Worm (Caenorhabditis elegans) whole organism, L1 larva: ENCODE measurements around the gene Y57G7A.5.
"Not testable (repeated sequence)": the region's sequence is repeated elsewhere in the genome, so short reads cannot be mapped to it uniquely, and the experiment has no call there.

Experiments used
- C04F5.9 ChIP-seq: sonication (generic microtip); optimal IDR thresholded peaks from 2 replicates; lab custom pipeline; 2016; ENCODE audit warnings: missing genetic modification characterization, missing compliant biosample characterization
- C34B4.2 ChIP-seq: sonication (generic microtip); optimal IDR thresholded peaks from 2 replicates; lab custom pipeline; 2017; ENCODE audit warnings: mild to moderate bottlenecking, missing genetic modification characterization, missing compliant biosample characterization
- F16B12.6 ChIP-seq: fragments of 150-350 bp; optimal IDR thresholded peaks from 2 replicates; lab custom pipeline; 2014; ENCODE audit warnings: missing biosample characterization, missing genetic modification characterization
- Y116A8C.19 ChIP-seq: sonication (generic microtip); optimal IDR thresholded peaks from 2 replicates; lab custom pipeline; 2016; ENCODE audit warnings: missing compliant biosample characterization, missing genetic modification characterization, borderline replicate concordance
- aha-1 ChIP-seq: fragments of 150-350 bp; optimal IDR thresholded peaks from 2 replicates; lab custom pipeline; 2014; ENCODE audit warnings: missing biosample characterization, missing genetic modification characterization
- ceh-63 ChIP-seq: fragments of 200-800 bp; sonication (Bioruptor generic); optimal IDR thresholded peaks from 2 replicates; lab custom pipeline; 2018; ENCODE audit warnings: mild to moderate bottlenecking, missing genetic modification characterization, missing compliant biosample characterization
- ceh-90 ChIP-seq: sonication (generic microtip); optimal IDR thresholded peaks from 2 replicates; lab custom pipeline; 2016; ENCODE audit warnings: missing genetic modification characterization, missing compliant biosample characterization
- dsc-1 ChIP-seq: sonication (generic microtip); optimal IDR thresholded peaks from 2 replicates; lab custom pipeline; 2016; ENCODE audit warnings: mild to moderate bottlenecking, missing genetic modification characterization, missing compliant biosample characterization
- egl-13 ChIP-seq: sonication (generic microtip); optimal IDR thresholded peaks from 2 replicates; lab custom pipeline; 2016; ENCODE audit warnings: missing genotype, missing genetic modification reagents, missing genetic modification characterization, missing compliant biosample characterization
- egl-27 ChIP-seq, 2 experiments: fragments of 150-350 bp in 1 of 2; sonication (generic microtip); optimal IDR thresholded peaks; 3 replicates each; lab custom pipeline; 2017 to 2018; ENCODE audit warnings: missing biosample characterization in 2 of 2, missing genetic modification characterization in 2 of 2, missing genetic modification reagents in 2 of 2
- elt-2 ChIP-seq: sonication (generic microtip); optimal IDR thresholded peaks from 2 replicates; lab custom pipeline; 2016; ENCODE audit warnings: missing genetic modification characterization, mild to moderate bottlenecking, inconsistent platforms, missing compliant biosample characterization, missing genetic modification reagents
- fkh-4 ChIP-seq: sonication (generic microtip); optimal IDR thresholded peaks from 2 replicates; lab custom pipeline; 2016; ENCODE audit warnings: missing compliant biosample characterization, missing genetic modification characterization, borderline replicate concordance
- fkh-8 ChIP-seq: sonication (generic microtip); optimal IDR thresholded peaks from 2 replicates; lab custom pipeline; 2016; ENCODE audit warnings: mild to moderate bottlenecking, missing genetic modification characterization, missing compliant biosample characterization
- grh-1 ChIP-seq: fragments of 200-800 bp; sonication (Bioruptor generic); IDR thresholded peaks from 2 replicates; pipeline ENCODE4 v1.3.6; 2022; ENCODE audit warnings: missing genetic modification reagents, missing genetic modification characterization, missing compliant biosample characterization
- hlh-17 ChIP-seq: fragments of 200-800 bp; sonication (Bioruptor generic); optimal IDR thresholded peaks from 2 replicates; lab custom pipeline; 2018; ENCODE audit warnings: missing genetic modification characterization, mild to moderate bottlenecking, missing compliant biosample characterization, moderate library complexity, borderline replicate concordance
- isw-1 ChIP-seq: fragments of 200-800 bp; sonication (Bioruptor generic); IDR thresholded peaks from 2 replicates; pipeline ENCODE4 v1.3.6; 2022; ENCODE audit warnings: missing genetic modification characterization, missing compliant biosample characterization
- lin-15B ChIP-seq: fragments of 150-350 bp; sonication (generic microtip); optimal IDR thresholded peaks from 3 replicates; lab custom pipeline; 2014; ENCODE audit warnings: missing biosample characterization, missing genetic modification characterization
- lin-35 ChIP-seq, 2 experiments: fragments of 150-350 bp; optimal IDR thresholded peaks; 2 replicates each; lab custom pipeline; 2014; ENCODE audit warnings: missing biosample characterization in 2 of 2, missing genetic modification characterization in 2 of 2, missing genetic modification reagents in 2 of 2
- mab-9 ChIP-seq: fragments of 200-800 bp; sonication (Bioruptor generic); IDR thresholded peaks from 2 replicates; pipeline ENCODE4 v1.3.6; 2022; ENCODE audit warnings: missing genetic modification reagents, missing genetic modification characterization, missing compliant biosample characterization
- nhr-19 ChIP-seq: fragments of 200-800 bp; sonication (Bioruptor generic); conservative IDR thresholded peaks from 2 replicates; pipeline ENCODE4 v1.3.6; 2022; ENCODE audit warnings: missing genetic modification characterization, missing compliant biosample characterization
- nhr-237 ChIP-seq: fragments of 150-350 bp; optimal IDR thresholded peaks from 2 replicates; lab custom pipeline; 2014; ENCODE audit warnings: missing biosample characterization, missing genetic modification characterization
- nhr-47 ChIP-seq: sonication (generic microtip); optimal IDR thresholded peaks from 2 replicates; lab custom pipeline; 2016; ENCODE audit warnings: mild to moderate bottlenecking, missing genetic modification characterization, moderate library complexity, missing compliant biosample characterization
- nhr-76 ChIP-seq: sonication (generic microtip); optimal IDR thresholded peaks from 2 replicates; lab custom pipeline; 2017; ENCODE audit warnings: missing biosample characterization, missing genetic modification characterization
- pag-3 ChIP-seq: sonication (generic microtip); optimal IDR thresholded peaks from 2 replicates; lab custom pipeline; 2017; ENCODE audit warnings: missing genetic modification characterization, mild to moderate bottlenecking, missing compliant biosample characterization, antibody characterized with exemption, borderline replicate concordance; ENCODE audit not compliant: insufficient read depth
- pqm-1 ChIP-seq: sonication (generic microtip); optimal IDR thresholded peaks from 3 replicates; lab custom pipeline; 2017; ENCODE audit warnings: missing biosample characterization, missing genetic modification characterization
- snpc-4 ChIP-seq: fragments of 150-350 bp; optimal IDR thresholded peaks from 2 replicates; lab custom pipeline; 2014; ENCODE audit warnings: missing biosample characterization, missing genetic modification characterization
- sptf-1 ChIP-seq: fragments of 150-350 bp; optimal IDR thresholded peaks from 2 replicates; lab custom pipeline; 2014; ENCODE audit warnings: missing biosample characterization, missing genetic modification characterization
- sup-37 ChIP-seq: fragments of 200-800 bp; sonication (Bioruptor generic); optimal IDR thresholded peaks from 2 replicates; lab custom pipeline; 2018; ENCODE audit warnings: mild to moderate bottlenecking, missing genetic modification characterization, missing compliant biosample characterization
- tlp-1 ChIP-seq: fragments of 150-350 bp; optimal IDR thresholded peaks from 2 replicates; lab custom pipeline; 2014; ENCODE audit warnings: missing biosample characterization, missing genetic modification characterization
- unc-130 ChIP-seq: fragments of 150-350 bp; optimal IDR thresholded peaks from 2 replicates; lab custom pipeline; 2017; ENCODE audit warnings: missing biosample characterization, missing genetic modification characterization, inconsistent platforms
- unc-98 ChIP-seq: fragments of 200-800 bp; sonication (Bioruptor generic); IDR thresholded peaks from 2 replicates; pipeline ENCODE4 v1.3.6; 2022; ENCODE audit warnings: missing genetic modification characterization, missing compliant biosample characterization
- zag-1 ChIP-seq: fragments of 150-350 bp; optimal IDR thresholded peaks from 2 replicates; lab custom pipeline; 2014; ENCODE audit warnings: missing biosample characterization, missing genetic modification characterization
- ztf-4 ChIP-seq: fragments of 150-350 bp; optimal IDR thresholded peaks from 2 replicates; lab custom pipeline; 2014; ENCODE audit warnings: missing biosample characterization, missing genetic modification characterization

Gene Y57G7A.5

ce11 chrII:1295776-1296175, 20.4 kb upstream of the Y57G7A.5 start, which contains the start of gene Y57G7A.2:
Gene Y57G7A.2, plus strand, starts transcription at chrII:1296076.
- no peak for TF ChIP-seq nhr-76
- no peak for TF ChIP-seq Y116A8C.19
- TF ChIP-seq ceh-90 (tag; lab: Kevin White, UChicago), result no peak
- no peak for TF ChIP-seq unc-130 (tag; lab: Kevin White, UChicago)
- no peak for TF ChIP-seq sup-37
- no peak for TF ChIP-seq lin-15B
- no peak for TF ChIP-seq C04F5.9 (tag; lab: Kevin White, UChicago)
- TF ChIP-seq nhr-47 (tag; lab: Kevin White, UChicago), result no peak
- no peak for TF ChIP-seq hlh-17 (GFP tag; lab: Kevin White, UChicago)

- no peak for TF ChIP-seq nhr-76
- TF ChIP-seq egl-27 (tag; optimal IDR thresholded peaks at IDR 0.05; lab: Kevin White, UChicago), result no peak
- no peak for TF ChIP-seq pqm-1 (tag; lab: Kevin White, UChicago)
- no peak for TF ChIP-seq egl-13
- no peak for TF ChIP-seq isw-1 (GFP tag; lab: Robert Waterston, UW)
- no peak for TF ChIP-seq C34B4.2 (tag; lab: Kevin White, UChicago)
- no peak for TF ChIP-seq grh-1 (GFP tag; lab: Robert Waterston, UW)
- no peak for TF ChIP-seq snpc-4
- TF ChIP-seq sptf-1, result no peak
- no peak for TF ChIP-seq F16B12.6 (tag; lab: Kevin White, UChicago)
- no peak for TF ChIP-seq mab-9 (GFP tag; lab: Robert Waterston, UW)
- TF ChIP-seq nhr-237 (tag; lab: Kevin White, UChicago), result no peak
- no peak for TF ChIP-seq lin-15B
- no peak for TF ChIP-seq tlp-1 (tag; lab: Kevin White, UChicago)
- TF ChIP-seq ceh-63 (GFP tag; lab: Kevin White, UChicago), result no peak
Observed at ce11 chrII:1293157-1293556, 17.8 kb upstream of the Y57G7A.5 start, which contains the start of gene srz-64. Gene srz-64, minus strand, starts transcription at chrII:1293257.

ce11 chrII:1285514-1285913, 10.2 kb upstream of the Y57G7A.5 start, which contains the start of the genes Y57G7A.6 and Y57G7A.3:
Gene Y57G7A.6, minus strand, starts transcription at chrII:1285614.
Gene Y57G7A.3, plus strand, starts transcription at chrII:1285782.
- no peak for TF ChIP-seq pag-3
- TF ChIP-seq aha-1, result no peak
- TF ChIP-seq unc-98 (GFP tag; lab: Robert Waterston, UW), result no peak
- TF ChIP-seq nhr-19 (GFP tag; lab: Robert Waterston, UW), result no peak
- TF ChIP-seq ztf-4 (tag; lab: Kevin White, UChicago), result no peak
- no peak for TF ChIP-seq sup-37
- TF ChIP-seq, all 84 proteins: peak for 0

ce11 chrII:1284985-1285384, 9.6 kb upstream of the Y57G7A.5 start:
- no peak for TF ChIP-seq lin-35 (GFP tag; optimal IDR thresholded peaks at IDR 0.05; lab: Kevin White, UChicago)
- TF ChIP-seq C34B4.2 (tag; lab: Kevin White, UChicago), result no peak

ce11 chrII:1278350-1278749, 3.0 kb upstream of the Y57G7A.5 start, which contains the start of gene srz-63:
Gene srz-63, plus strand, starts transcription at chrII:1278650.
- TF ChIP-seq zag-1, fkh-8, elt-2 (tag; lab: Kevin White, UChicago): not testable (repeated sequence)

ce11 chrII:1276778-1277177, 1.4 kb upstream of the Y57G7A.5 start, which contains the start of gene Y57G7A.11:
Gene Y57G7A.11, minus strand, starts transcription at chrII:1276878.
- TF ChIP-seq fkh-4 (tag; lab: Kevin White, UChicago), result peak; percentile 39
- TF ChIP-seq sptf-1, result no peak
- no peak for TF ChIP-seq unc-98 (GFP tag; lab: Robert Waterston, UW)
- peak; percentile 83 for TF ChIP-seq dsc-1 (tag; lab: Kevin White, UChicago)
